Fruit fly (Drosophila melanogaster): ENCODE measurements around the gene ppan.

DNA sequence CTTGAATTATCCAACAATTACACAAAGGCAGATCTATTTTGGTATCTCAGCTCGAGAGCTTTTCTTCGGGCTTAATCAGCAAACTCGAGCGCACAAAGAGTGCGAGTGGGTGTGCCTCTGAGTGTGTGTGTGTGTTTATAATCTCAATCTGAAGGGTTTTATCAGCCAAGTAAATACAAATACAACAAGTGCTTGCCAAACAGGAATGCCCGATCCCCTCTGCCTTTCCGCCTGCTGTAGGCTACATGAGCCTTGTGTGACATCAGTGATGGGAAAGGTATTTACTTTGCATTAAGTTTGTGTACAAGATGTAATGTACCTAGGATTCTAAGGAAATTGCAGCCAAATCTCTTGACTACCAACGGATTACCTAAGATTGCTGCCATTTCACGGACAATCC is 26.6 kb upstream of the ppan start:
- no peak for TF ChIP-seq psq (optimal IDR thresholded peaks at IDR 0.05)
- TF ChIP-seq usp (GFP tag; optimal IDR thresholded peaks at IDR 0.05) = no peak
- no peak for TF ChIP-seq CG8478 (optimal IDR thresholded peaks at IDR 0.05)
- TF ChIP-seq pan (optimal IDR thresholded peaks at IDR 0.05) = no peak
- no peak for TF ChIP-seq Dll (optimal IDR thresholded peaks at IDR 0.05)
- no peak for TF ChIP-seq EcR (GFP tag; optimal IDR thresholded peaks at IDR 0.05)

All from whole organism.